Fruit fly (Drosophila melanogaster) whole organism, embryonic: ENCODE measurements around the gene CG10874.
A peak's percentile ranks its signal among the peaks of the same experiment; 100 is the strongest.

ENCODE experiments used
- BtbVII ChIP-seq: fragments of 200-800 bp; sonication (Bioruptor generic); optimal IDR thresholded peaks from 3 replicates; lab custom pipeline; 2017; ENCODE audit warnings: missing biosample characterization, mild to moderate bottlenecking, missing genetic modification characterization
- Bteb2 ChIP-seq: fragments of 200-800 bp; sonication (Bioruptor generic); optimal IDR thresholded peaks from 2 replicates; lab custom pipeline; 2016; ENCODE audit warnings: missing biosample characterization, missing genetic modification characterization
- CG11456 ChIP-seq: fragments of 200-800 bp; sonication (Bioruptor generic); IDR thresholded peaks from 3 replicates; pipeline ENCODE4 v1.3.6; 2022; ENCODE audit warnings: missing biosample characterization, missing genetic modification characterization
- CG11560 ChIP-seq: fragments of 200-800 bp; sonication (Bioruptor generic); IDR thresholded peaks from 3 replicates; pipeline ENCODE4 v1.3.6; 2022; ENCODE audit warnings: missing biosample characterization, missing genetic modification characterization
- CG12219 ChIP-seq: fragments of 200-800 bp; sonication (Bioruptor generic); optimal IDR thresholded peaks from 3 replicates; lab custom pipeline; 2018; ENCODE audit warnings: missing biosample characterization, mild to moderate bottlenecking, missing genetic modification characterization
- CG12236 ChIP-seq: fragments of 200-800 bp; sonication (Bioruptor generic); optimal IDR thresholded peaks from 2 replicates; lab custom pipeline; 2016; ENCODE audit warnings: missing biosample characterization, missing genetic modification characterization
- CG12299 ChIP-seq: fragments of 200-800 bp; sonication (Bioruptor generic); optimal IDR thresholded peaks from 2 replicates; lab custom pipeline; 2018; ENCODE audit warnings: missing biosample characterization, mild to moderate bottlenecking, missing genetic modification characterization
- CG1233 ChIP-seq: fragments of 200-800 bp; sonication (Bioruptor generic); optimal IDR thresholded peaks from 4 replicates; lab custom pipeline; 2018; ENCODE audit warnings: missing biosample characterization, mild to moderate bottlenecking, missing genetic modification characterization
- CG12769 ChIP-seq: fragments of 200-800 bp; sonication (Bioruptor generic); optimal IDR thresholded peaks from 2 replicates; lab custom pipeline; 2019; ENCODE audit warnings: missing biosample characterization, mild to moderate bottlenecking, missing genetic modification characterization, moderate library complexity
- CG15073 ChIP-seq: fragments of 200-800 bp; sonication (Bioruptor generic); optimal IDR thresholded peaks from 2 replicates; lab custom pipeline; 2016; ENCODE audit warnings: missing biosample characterization, missing genetic modification characterization
- CG1603 ChIP-seq: fragments of 200-800 bp; sonication (Bioruptor generic); optimal IDR thresholded peaks from 2 replicates; lab custom pipeline; 2019; ENCODE audit warnings: missing biosample characterization, mild to moderate bottlenecking, missing genetic modification characterization, moderate library complexity
- CG18011 ChIP-seq: fragments of 200-800 bp; sonication (Bioruptor generic); optimal IDR thresholded peaks from 2 replicates; lab custom pipeline; 2017; ENCODE audit warnings: missing biosample characterization, missing genetic modification characterization, mild to moderate bottlenecking, moderate library complexity, missing genotype
- CG2712 ChIP-seq: fragments of 200-800 bp; optimal IDR thresholded peaks from 3 replicates; lab custom pipeline; 2019; ENCODE audit warnings: missing biosample characterization, mild to moderate bottlenecking, missing genetic modification characterization, moderate library complexity
- CG31441 ChIP-seq: fragments of 200-800 bp; sonication (Bioruptor generic); IDR thresholded peaks from 2 replicates; pipeline ENCODE4 v1.3.6; 2022; ENCODE audit warnings: missing biosample characterization, missing genetic modification characterization
- CG3281 ChIP-seq: fragments of 200-800 bp; sonication (Bioruptor generic); optimal IDR thresholded peaks from 3 replicates; lab custom pipeline; 2017; ENCODE audit warnings: missing biosample characterization, mild to moderate bottlenecking, missing genetic modification characterization
- CG3726 ChIP-seq: fragments of 200-800 bp; sonication (Bioruptor generic); IDR thresholded peaks from 3 replicates; pipeline ENCODE4, ENCODE4 v1.3.6; 2022; ENCODE audit warnings: missing biosample characterization, missing genetic modification characterization
- CG3995 ChIP-seq: fragments of 200-800 bp; sonication (Bioruptor generic); optimal IDR thresholded peaks from 3 replicates; lab custom pipeline; 2016; ENCODE audit warnings: missing biosample characterization, missing genetic modification characterization
- CG4328 ChIP-seq: fragments of 200-800 bp; sonication (Bioruptor generic); optimal IDR thresholded peaks from 3 replicates; lab custom pipeline; 2017; ENCODE audit warnings: missing biosample characterization, missing genetic modification reagents, missing genetic modification characterization
- CG5180 ChIP-seq: fragments of 200-800 bp; sonication (Bioruptor generic); optimal IDR thresholded peaks from 3 replicates; lab custom pipeline; 2017; ENCODE audit warnings: missing biosample characterization, missing genetic modification characterization, mild to moderate bottlenecking, moderate library complexity, missing genetic modification reagents
- CG6654 ChIP-seq: fragments of 200-800 bp; sonication (Bioruptor generic); optimal IDR thresholded peaks from 2 replicates; lab custom pipeline; 2017; ENCODE audit warnings: missing biosample characterization, mild to moderate bottlenecking, missing genetic modification characterization
- CG7745 ChIP-seq: fragments of 200-800 bp; sonication (Bioruptor generic); optimal IDR thresholded peaks from 2 replicates; lab custom pipeline; 2018; ENCODE audit warnings: missing biosample characterization, mild to moderate bottlenecking, missing genetic modification characterization, moderate library complexity
- CG8924 ChIP-seq: fragments of 200-800 bp; optimal IDR thresholded peaks from 3 replicates; lab custom pipeline; 2019; ENCODE audit warnings: missing biosample characterization, mild to moderate bottlenecking, missing genetic modification characterization, moderate library complexity
- D19B ChIP-seq: fragments of 200-800 bp; sonication (Bioruptor generic); optimal IDR thresholded peaks from 2 replicates; lab custom pipeline; 2017; ENCODE audit warnings: missing biosample characterization, mild to moderate bottlenecking, missing genetic modification characterization
- Dip2 ChIP-seq: fragments of 200-800 bp; sonication (Bioruptor generic); IDR thresholded peaks from 2 replicates; pipeline ENCODE4 v1.3.6; 2022; ENCODE audit warnings: missing biosample characterization, missing genetic modification characterization
- Doc2 ChIP-seq: fragments of 200-800 bp; sonication (Bioruptor generic); IDR thresholded peaks from 2 replicates; pipeline ENCODE4 v1.3.6; 2022; ENCODE audit warnings: missing biosample characterization, missing genetic modification characterization
- Fer2 ChIP-seq: fragments of 200-800 bp; sonication (Bioruptor generic); optimal IDR thresholded peaks from 2 replicates; lab custom pipeline; 2018; ENCODE audit warnings: missing biosample characterization, mild to moderate bottlenecking, missing genetic modification characterization, moderate library complexity
- H15 ChIP-seq: fragments of 200-800 bp; sonication (Bioruptor generic); IDR thresholded peaks from 3 replicates; pipeline ENCODE4 v1.3.6; 2022; ENCODE audit warnings: missing biosample characterization, missing genetic modification characterization
- Hr51 ChIP-seq, 2 experiments: fragments of 200-800 bp; sonication (Bioruptor generic); optimal IDR thresholded peaks; 2 replicates in 1 of 2; 3 replicates in 1 of 2; lab custom pipeline; 2016 to 2018; ENCODE audit warnings: missing biosample characterization in 2 of 2, missing genetic modification characterization in 2 of 2, mild to moderate bottlenecking in 1 of 2, moderate library complexity in 1 of 2
- Neu2 ChIP-seq: fragments of 200-800 bp; sonication (Bioruptor generic); optimal IDR thresholded peaks from 3 replicates; lab custom pipeline; 2016; ENCODE audit warnings: missing biosample characterization, missing genetic modification characterization, borderline replicate concordance
- Nf-YC ChIP-seq: fragments of 200-800 bp; optimal IDR thresholded peaks from 3 replicates; lab custom pipeline; 2019; ENCODE audit warnings: missing biosample characterization, mild to moderate bottlenecking, missing genetic modification characterization, moderate library complexity
- Ravus ChIP-seq: fragments of 200-800 bp; sonication (Bioruptor generic); IDR thresholded peaks from 2 replicates; pipeline ENCODE4 v1.3.6; 2022; ENCODE audit warnings: missing biosample characterization, missing genetic modification characterization
- Scr ChIP-seq: fragments of 200-800 bp; sonication (Bioruptor generic); IDR thresholded peaks from 2 replicates; pipeline ENCODE4 v1.3.6; 2022; ENCODE audit warnings: missing biosample characterization, missing genetic modification characterization; ENCODE audit not compliant: partially characterized antibody
- Sox102F ChIP-seq: fragments of 200-800 bp; sonication (Bioruptor generic); optimal IDR thresholded peaks from 2 replicates; lab custom pipeline; 2018; ENCODE audit warnings: missing biosample characterization, mild to moderate bottlenecking, missing genetic modification characterization, moderate library complexity
- Sry-δ ChIP-seq: fragments of 200-800 bp; sonication (Bioruptor generic); optimal IDR thresholded peaks from 2 replicates; lab custom pipeline; 2016; ENCODE audit warnings: missing biosample characterization, missing genetic modification characterization
- Ssrp ChIP-seq: fragments of 200-800 bp; sonication (Bioruptor generic); optimal IDR thresholded peaks from 2 replicates; lab custom pipeline; 2018; ENCODE audit warnings: missing biosample characterization, mild to moderate bottlenecking, missing genetic modification characterization, moderate library complexity
- ash1 ChIP-seq: fragments of 200-800 bp; sonication (Bioruptor generic); optimal IDR thresholded peaks from 2 replicates; lab custom pipeline; 2018; ENCODE audit warnings: missing biosample characterization, mild to moderate bottlenecking, missing genetic modification characterization
- chif ChIP-seq, 2 experiments: fragments of 200-800 bp; sonication (Bioruptor generic); optimal IDR thresholded peaks; 3 replicates each; lab custom pipeline; 2016; ENCODE audit warnings: missing biosample characterization in 2 of 2, missing genetic modification characterization in 2 of 2
- croc ChIP-seq: fragments of 200-800 bp; sonication (Bioruptor generic); conservative IDR thresholded peaks from 3 replicates; pipeline ENCODE4 v1.3.6; 2022; ENCODE audit warnings: missing biosample characterization, missing genetic modification characterization
- dan ChIP-seq: fragments of 200-800 bp; sonication (Bioruptor generic); IDR thresholded peaks from 2 replicates; pipeline ENCODE4 v1.3.6; 2022; ENCODE audit warnings: missing biosample characterization, missing genetic modification characterization
- dmrt11E ChIP-seq: fragments of 200-800 bp; sonication (Bioruptor generic); optimal IDR thresholded peaks from 3 replicates; lab custom pipeline; 2018; ENCODE audit warnings: missing biosample characterization, mild to moderate bottlenecking, missing genetic modification characterization, moderate library complexity
- ham ChIP-seq: fragments of 200-800 bp; sonication (Bioruptor generic); IDR thresholded peaks from 2 replicates; pipeline ENCODE4 v1.3.6; 2022; ENCODE audit warnings: missing biosample characterization, missing genetic modification characterization
- inv ChIP-seq: fragments of 200-800 bp; sonication (Bioruptor generic); IDR thresholded peaks from 2 replicates; pipeline ENCODE4 v1.3.6; 2022; ENCODE audit warnings: missing biosample characterization, missing genetic modification characterization; ENCODE audit not compliant: partially characterized antibody
- nerfin-1 ChIP-seq: fragments of 200-800 bp; sonication (Bioruptor generic); optimal IDR thresholded peaks from 3 replicates; lab custom pipeline; 2019; ENCODE audit warnings: missing biosample characterization, mild to moderate bottlenecking, missing genetic modification characterization, moderate library complexity
- onecut ChIP-seq: fragments of 200-800 bp; sonication (Bioruptor generic); IDR thresholded peaks from 2 replicates; pipeline ENCODE4 v1.3.6; 2022; ENCODE audit warnings: missing biosample characterization, missing genetic modification characterization
- ranshi ChIP-seq: fragments of 200-800 bp; sonication (Bioruptor generic); IDR thresholded peaks from 2 replicates; pipeline ENCODE4 v1.3.6; 2022; ENCODE audit warnings: missing biosample characterization, missing genetic modification characterization
- sim ChIP-seq: fragments of 200-800 bp; sonication (Bioruptor generic); IDR thresholded peaks from 2 replicates; pipeline ENCODE4 v1.3.6; 2022; ENCODE audit warnings: missing biosample characterization, missing genetic modification characterization
- so ChIP-seq: fragments of 200-800 bp; sonication (Bioruptor generic); IDR thresholded peaks from 3 replicates; pipeline ENCODE4 v1.3.6; 2022; ENCODE audit warnings: missing biosample characterization, missing genetic modification characterization
- trem ChIP-seq: fragments of 200-800 bp; optimal IDR thresholded peaks from 3 replicates; lab custom pipeline; 2019; ENCODE audit warnings: missing biosample characterization, mild to moderate bottlenecking, missing genetic modification characterization, moderate library complexity
- ttk ChIP-seq: fragments of 200-800 bp; sonication (Bioruptor generic); IDR thresholded peaks from 2 replicates; pipeline ENCODE4 v2.1.2; 2022; ENCODE audit warnings: missing biosample characterization, missing genetic modification characterization
- tx ChIP-seq: fragments of 200-800 bp; sonication (Bioruptor generic); optimal IDR thresholded peaks from 2 replicates; lab custom pipeline; 2016; ENCODE audit warnings: missing biosample characterization, missing genetic modification characterization
- usp ChIP-seq: fragments of >200 bp; optimal IDR thresholded peaks from 2 replicates; lab custom pipeline; 2017; ENCODE audit warnings: missing biosample characterization, missing genetic modification characterization
- wor ChIP-seq: fragments of 200-800 bp; sonication (Bioruptor generic); IDR thresholded peaks from 2 replicates; pipeline ENCODE4 v1.3.6; 2022; ENCODE audit warnings: missing biosample characterization, missing genetic modification characterization

Gene CG10874

DNA sequence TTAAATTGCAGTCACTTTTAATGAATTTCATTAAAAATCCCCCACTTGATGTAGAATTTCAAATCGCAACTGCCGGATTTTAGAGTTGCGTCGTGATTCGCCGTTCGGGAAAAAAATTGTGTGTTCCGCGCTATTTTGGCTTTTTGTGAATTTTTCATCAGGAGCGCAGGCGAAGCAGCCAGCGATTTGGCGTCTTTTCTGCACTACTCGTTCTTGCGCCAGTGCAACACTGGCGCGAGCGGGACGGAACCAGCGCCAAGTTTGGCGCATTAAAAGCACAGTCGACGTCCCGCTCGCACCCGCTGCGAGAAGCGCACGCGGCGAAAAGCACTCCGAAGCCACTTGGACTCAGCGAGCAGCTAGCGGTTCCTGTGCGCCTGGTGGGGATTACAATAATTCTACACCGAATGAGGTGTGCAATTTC is 1.2 kb upstream of the CG10874 start (continued):
- TF ChIP-seq trem (tag; lab: Kevin White, UChicago), result peak; percentile 31
- TF ChIP-seq D19B (GFP tag; lab: Kevin White, UChicago), result no peak
- no peak for TF ChIP-seq Ravus
- TF ChIP-seq inv (GFP tag; lab: Robert Waterston, UW), result no peak
- TF ChIP-seq chif (GFP tag; optimal IDR thresholded peaks at IDR 0.05; lab: Kevin White, UChicago), result no peak
- TF ChIP-seq dmrt11E (tag; lab: Kevin White, UChicago), result no peak
- TF ChIP-seq Neu2 (GFP tag; lab: Kevin White, UChicago), result no peak
- peak; percentile 25 for TF ChIP-seq CG12219 (GFP tag; lab: Kevin White, UChicago)
- no peak for TF ChIP-seq so
- no peak for TF ChIP-seq CG7745
- TF ChIP-seq ttk (GFP tag; lab: Robert Waterston, UW), result no peak
- no peak for TF ChIP-seq CG3726 (GFP tag; lab: Robert Waterston, UW)
- TF ChIP-seq Dip2, result no peak
- TF ChIP-seq ham (GFP tag; lab: Robert Waterston, UW), result no peak
- peak; percentile 53 for TF ChIP-seq onecut (GFP tag; lab: Robert Waterston, UW)
- TF ChIP-seq CG18011 (GFP tag; lab: Kevin White, UChicago), result peak; percentile 15
- no peak for TF ChIP-seq Fer2
- no peak for TF ChIP-seq croc (GFP tag; lab: Robert Waterston, UW)
- TF ChIP-seq CG31441 (GFP tag; lab: Robert Waterston, UW), result no peak
- TF ChIP-seq BtbVII (GFP tag; lab: Kevin White, UChicago), result peak; percentile 55
- peak; percentile 91 for TF ChIP-seq Nf-YC
- no peak for TF ChIP-seq Doc2 (GFP tag; lab: Robert Waterston, UW)
- TF ChIP-seq Hr51 (GFP tag; optimal IDR thresholded peaks at IDR 0.05; lab: Kevin White, UChicago), result peak in 1 of 2 experiments; percentile 45
- peak; percentile 57 for TF ChIP-seq Sry-δ (GFP tag; lab: Kevin White, UChicago)
- peak; percentile 42 for TF ChIP-seq CG2712
- TF ChIP-seq CG12299 (tag; lab: Kevin White, UChicago), result peak; percentile 22
- peak; percentile 25 for TF ChIP-seq CG3281 (GFP tag; lab: Kevin White, UChicago)
- no peak for TF ChIP-seq CG6654
- TF ChIP-seq Sox102F (GFP tag; lab: Kevin White, UChicago), result no peak
- TF ChIP-seq wor (GFP tag; lab: Robert Waterston, UW), result no peak
- no peak for TF ChIP-seq usp (GFP tag; lab: Kevin White, UChicago)
- TF ChIP-seq H15 (GFP tag; lab: Robert Waterston, UW), result no peak
- no peak for TF ChIP-seq CG8924 (tag; lab: Kevin White, UChicago)
- TF ChIP-seq ash1 (GFP tag; lab: Kevin White, UChicago), result no peak
- peak; percentile 79 for TF ChIP-seq CG12769 (tag; lab: Kevin White, UChicago)
- TF ChIP-seq CG5180, result peak; percentile 56
- no peak for TF ChIP-seq CG11456
- no peak for TF ChIP-seq Ssrp (tag; lab: Kevin White, UChicago)
- peak; percentile 33 for TF ChIP-seq nerfin-1 (tag; lab: Kevin White, UChicago)
- TF ChIP-seq Bteb2 (GFP tag; lab: Kevin White, UChicago), result no peak
- no peak for TF ChIP-seq dan (GFP tag; lab: Robert Waterston, UW)
- no peak for TF ChIP-seq CG11560 (tag; lab: Robert Waterston, UW)
- peak; percentile 89 for TF ChIP-seq CG3995 (GFP tag; lab: Kevin White, UChicago)
- TF ChIP-seq sim (GFP tag; lab: Robert Waterston, UW), result no peak
- TF ChIP-seq CG1603 (tag; lab: Kevin White, UChicago), result peak; percentile 65
- TF ChIP-seq tx (GFP tag; lab: Kevin White, UChicago), result no peak
- TF ChIP-seq CG15073 (GFP tag; lab: Kevin White, UChicago), result no peak
- no peak for TF ChIP-seq Scr (GFP tag; lab: Robert Waterston, UW)
- TF ChIP-seq ranshi (GFP tag; lab: Robert Waterston, UW), result no peak
- peak; percentile 28 for TF ChIP-seq CG1233
- no peak for TF ChIP-seq CG12236 (GFP tag; lab: Kevin White, UChicago)
- TF ChIP-seq CG4328 (GFP tag; lab: Kevin White, UChicago), result peak; percentile 9
